Worm (Caenorhabditis elegans) whole organism, L2 larva: ENCODE measurements around the gene Y94H6A.7.

Source experiments
- C34F6.9 ChIP-seq: fragments of 150-350 bp; optimal IDR thresholded peaks from 2 replicates; lab custom pipeline; 2014; ENCODE audit warnings: missing biosample characterization, missing genetic modification characterization
- aly-2 ChIP-seq: fragments of 150-350 bp; optimal IDR thresholded peaks from 2 replicates; lab custom pipeline; 2014; ENCODE audit warnings: missing biosample characterization, missing genetic modification characterization
- blmp-1 ChIP-seq: sonication (generic microtip); optimal IDR thresholded peaks from 2 replicates; lab custom pipeline; 2017; ENCODE audit warnings: missing genetic modification characterization, mild to moderate bottlenecking, missing compliant biosample characterization, antibody characterized with exemption, moderate library complexity; ENCODE audit not compliant: insufficient read depth
- elt-3 ChIP-seq: sonication (generic microtip); optimal IDR thresholded peaks from 2 replicates; lab custom pipeline; 2017; ENCODE audit warnings: missing biosample characterization, missing genetic modification characterization
- lsy-2 ChIP-seq, 2 experiments: fragments of 150-350 bp in 1 of 2; sonication (generic microtip) in 1 of 2; optimal IDR thresholded peaks; 2 replicates each; lab custom pipeline; 2014 to 2017; ENCODE audit warnings: missing biosample characterization in 2 of 2, missing genetic modification characterization in 2 of 2
- mab-5 ChIP-seq: fragments of 150-350 bp; optimal IDR thresholded peaks from 2 replicates; lab custom pipeline; 2014; ENCODE audit warnings: missing biosample characterization, missing genetic modification characterization
- nhr-25 ChIP-seq: fragments of 150-350 bp; sonication (generic microtip); optimal IDR thresholded peaks from 3 replicates; lab custom pipeline; 2014; ENCODE audit warnings: missing biosample characterization, missing genetic modification characterization
- nhr-6 ChIP-seq: fragments of 150-350 bp; optimal IDR thresholded peaks from 2 replicates; lab custom pipeline; 2014; ENCODE audit warnings: missing biosample characterization, missing genetic modification characterization
- skn-1 ChIP-seq: sonication (generic microtip); optimal IDR thresholded peaks from 2 replicates; lab custom pipeline; 2017; ENCODE audit warnings: missing biosample characterization, missing genetic modification characterization
- sma-3 ChIP-seq: sonication (generic microtip); optimal IDR thresholded peaks from 2 replicates; lab custom pipeline; 2016; ENCODE audit warnings: missing genetic modification reagents, missing genetic modification characterization, missing compliant biosample characterization
- zag-1 ChIP-seq: fragments of 150-350 bp; optimal IDR thresholded peaks from 2 replicates; lab custom pipeline; 2014; ENCODE audit warnings: missing biosample characterization, missing genetic modification characterization

DNA sequence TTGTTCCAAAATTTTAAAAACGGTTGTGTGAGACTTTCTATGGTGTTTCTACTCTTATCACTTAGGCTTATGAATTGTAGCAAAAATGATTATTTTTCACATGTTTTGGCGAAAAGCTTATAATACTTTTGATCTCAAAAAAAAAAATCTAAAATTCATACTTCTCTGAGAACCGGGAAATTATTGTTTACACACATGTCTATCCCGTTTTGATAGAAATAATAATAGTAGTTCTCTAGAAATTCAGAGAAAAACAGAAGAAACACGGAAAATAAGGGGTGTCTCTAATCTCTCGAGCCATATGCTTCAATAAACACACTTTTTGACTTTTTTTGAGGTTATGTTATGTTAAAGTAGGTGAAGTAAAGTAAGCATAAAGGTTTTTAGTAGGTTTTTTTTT, 34.2 kb upstream of the Y94H6A.7 start:
- TF ChIP-seq skn-1 (no peak), blmp-1 (no peak), elt-3 (no peak), lsy-2 (tag; optimal IDR thresholded peaks at IDR 0.05; lab: Kevin White, UChicago) (no peak), nhr-25 (tag; lab: Kevin White, UChicago) (no peak), aly-2 (tag; lab: Kevin White, UChicago) (no peak), mab-5 (tag; lab: Kevin White, UChicago) (no peak), sma-3 (GFP tag; lab: Kevin White, UChicago) (no peak), nhr-6 (tag; lab: Kevin White, UChicago) (no peak), C34F6.9 (tag; lab: Kevin White, UChicago) (no peak), zag-1 (tag; lab: Kevin White, UChicago) (no peak)
